Worm (Caenorhabditis elegans) whole organism, early embryonic: Measurements from ENCODE around the gene dlat-2.

ENCODE experiments used
- ama-1 ChIP-seq: fragments of 150-350 bp; optimal IDR thresholded peaks from 2 replicates; lab custom pipeline; 2014
- ceh-13 ChIP-seq: fragments of 200-800 bp; sonication (Bioruptor generic); optimal IDR thresholded peaks from 2 replicates; lab custom pipeline; 2018; ENCODE audit warnings: mild to moderate bottlenecking, missing genetic modification characterization, missing compliant biosample characterization
- ceh-36 ChIP-seq: sonication (generic microtip); optimal IDR thresholded peaks from 2 replicates; lab custom pipeline; 2016; ENCODE audit warnings: missing genetic modification characterization, inconsistent platforms, missing compliant biosample characterization
- hmbx-1 ChIP-seq: sonication (generic microtip); optimal IDR thresholded peaks from 2 replicates; lab custom pipeline; 2016; ENCODE audit warnings: mild to moderate bottlenecking, missing genetic modification characterization, missing compliant biosample characterization
- pes-1 ChIP-seq: fragments of 200-800 bp; sonication (Bioruptor generic); IDR thresholded peaks from 2 replicates; pipeline ENCODE4 v1.3.6; 2022; ENCODE audit warnings: missing genetic modification reagents, missing genetic modification characterization, missing compliant biosample characterization
- tra-4 ChIP-seq: sonication (generic microtip); optimal IDR thresholded peaks from 2 replicates; lab custom pipeline; 2017; ENCODE audit warnings: missing genetic modification characterization, missing compliant biosample characterization

DNA sequence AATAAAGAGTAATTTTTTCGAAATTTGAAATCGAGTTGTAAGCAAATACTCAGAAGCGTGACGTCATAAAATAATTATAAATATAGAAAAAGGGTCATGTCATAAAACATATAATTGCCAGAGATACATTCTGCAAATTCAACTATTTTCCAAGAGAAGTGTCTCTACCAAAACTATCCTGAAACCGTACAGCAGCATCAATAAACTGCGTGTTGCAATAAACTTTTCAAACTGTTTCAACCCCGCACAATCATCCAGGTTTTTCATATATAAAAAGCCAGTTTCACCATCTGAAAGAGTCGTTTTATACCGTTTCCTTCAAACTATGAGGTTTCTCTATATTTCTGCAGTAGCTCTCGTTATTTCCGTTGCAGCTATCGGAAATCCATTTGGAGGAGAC is 36.9 kb upstream of the dlat-2 start, which contains the start of gene C49C3.11:
- no peak for TF ChIP-seq ama-1 (lab: Kevin White, UChicago)
- no peak for TF ChIP-seq ceh-36 (tag; lab: Kevin White, UChicago)
- TF ChIP-seq hmbx-1 (tag; lab: Kevin White, UChicago) = no peak
- no peak for TF ChIP-seq pes-1
- TF ChIP-seq tra-4 (tag; lab: Kevin White, UChicago) = no peak
- TF ChIP-seq ceh-13 (GFP tag; lab: Kevin White, UChicago) = no peak
